Fruit fly (Drosophila melanogaster) S2 (cell line): ENCODE data around the gene CG17570.

Source experiments
- CG8478 ChIP-seq: fragments of >200 bp; optimal IDR thresholded peaks from 2 replicates; lab custom pipeline; 2018
- CTCF ChIP-seq, 2 experiments: fragments of >200 bp; optimal IDR thresholded peaks; 2 replicates each; lab custom pipeline; 2018

Gene CG17570

dm6 chr2L:20229883-20230445, 34.3 kb downstream of the CG17570 start:
- TF ChIP-seq CG8478 (lab: Kevin White, UChicago) (no peak), CTCF (optimal IDR thresholded peaks at IDR 0.05; lab: Kevin White, UChicago) (no peak)

DNA sequence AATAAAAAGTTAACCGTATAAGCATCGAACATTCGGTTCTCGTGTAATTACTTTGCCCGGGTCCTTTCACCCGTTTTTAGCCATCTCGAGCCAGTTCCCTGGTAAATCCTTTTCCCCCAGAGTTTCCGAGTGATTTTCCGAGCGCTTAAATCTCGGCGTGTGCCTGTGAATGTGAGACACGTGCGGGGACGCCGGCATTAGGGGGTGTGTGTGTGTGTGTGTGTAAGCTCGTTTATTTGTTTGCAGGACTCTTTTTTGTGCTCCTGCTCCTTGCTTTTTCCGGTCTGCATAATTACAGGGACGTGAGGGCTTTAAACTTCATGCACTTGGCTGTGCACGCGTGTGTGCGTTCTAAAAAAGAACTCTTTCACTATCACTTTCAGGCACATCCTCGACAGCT, 38.4 kb downstream of the CG17570 start:
- no peak for TF ChIP-seq CTCF (optimal IDR thresholded peaks at IDR 0.05; lab: Kevin White, UChicago)
- no peak for TF ChIP-seq CG8478 (lab: Kevin White, UChicago)

DNA sequence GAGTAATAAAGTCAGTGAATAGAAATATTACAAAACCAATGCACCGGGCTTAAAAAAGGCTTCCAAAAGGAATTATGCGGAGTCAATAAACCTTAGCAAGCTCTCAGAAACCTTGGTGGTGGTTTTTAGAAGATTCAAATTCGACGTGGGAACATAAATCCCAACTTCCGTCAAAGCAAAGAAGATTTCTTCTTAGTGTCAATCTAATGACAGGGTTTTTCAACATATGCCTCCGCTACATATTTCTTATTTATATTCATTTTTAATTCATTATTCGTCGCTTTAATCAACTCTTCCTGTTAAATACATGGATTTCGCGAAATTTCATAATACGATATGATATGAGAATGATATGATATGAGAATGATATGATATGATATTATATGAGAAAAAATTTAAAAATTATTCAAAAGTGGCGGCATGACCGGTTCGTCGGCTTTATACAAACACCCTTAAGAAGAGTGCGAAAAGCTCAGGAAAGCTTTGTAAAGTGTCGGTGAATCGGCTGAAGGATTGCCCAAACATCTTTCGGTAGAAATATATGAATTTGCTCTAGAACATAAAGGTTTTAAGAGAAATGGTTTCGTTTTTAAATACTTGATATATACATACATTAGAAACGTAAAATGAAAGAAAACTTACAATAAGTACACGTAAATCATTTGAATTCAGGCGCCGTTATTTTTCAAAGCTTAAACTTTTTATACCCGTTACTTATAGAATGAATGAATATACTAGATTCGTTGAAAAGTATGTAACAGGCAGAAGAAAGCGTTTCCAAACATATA, 41.1 kb downstream of the CG17570 start:
- no peak for TF ChIP-seq CTCF (optimal IDR thresholded peaks at IDR 0.05; lab: Kevin White, UChicago)
- no peak for TF ChIP-seq CG8478 (lab: Kevin White, UChicago)
